Fruit fly (Drosophila melanogaster) whole organism, pupa: ENCODE results near the gene HP1c.

Source experiments
- CG32121 ChIP-seq: fragments of 200-800 bp; sonication (Bioruptor generic); IDR thresholded peaks from 2 replicates; pipeline ENCODE4 v1.3.6; 2022; ENCODE audit warnings: missing biosample characterization, missing genetic modification characterization
- CG4496 ChIP-seq: fragments of 200-800 bp; sonication (Bioruptor generic); IDR thresholded peaks from 3 replicates; pipeline ENCODE4 v1.3.6; 2022; ENCODE audit warnings: missing biosample characterization, missing genetic modification characterization
- D1 ChIP-seq: fragments of 200-800 bp; sonication (Bioruptor generic); optimal IDR thresholded peaks from 2 replicates; lab custom pipeline; 2018; ENCODE audit warnings: missing biosample characterization, mild to moderate bottlenecking, missing genetic modification characterization, moderate library complexity
- rn ChIP-seq: fragments of 200-800 bp; sonication (Bioruptor generic); IDR thresholded peaks from 2 replicates; pipeline ENCODE4 v1.3.6; 2022; ENCODE audit warnings: missing biosample characterization, missing genetic modification characterization

dm6 chr3R:22740930-22741329, 4.5 kb upstream of the HP1c start, which contains the start of the genes Dcr-1 and CG6985:
- TF ChIP-seq rn (GFP tag; lab: Robert Waterston, UW) = no peak
- no peak for TF ChIP-seq CG4496 (GFP tag; lab: Robert Waterston, UW)
- no peak for TF ChIP-seq D1
- TF ChIP-seq CG32121 = no peak
